Worm (Caenorhabditis elegans): ENCODE measurements around the gene col-72.

DNA sequence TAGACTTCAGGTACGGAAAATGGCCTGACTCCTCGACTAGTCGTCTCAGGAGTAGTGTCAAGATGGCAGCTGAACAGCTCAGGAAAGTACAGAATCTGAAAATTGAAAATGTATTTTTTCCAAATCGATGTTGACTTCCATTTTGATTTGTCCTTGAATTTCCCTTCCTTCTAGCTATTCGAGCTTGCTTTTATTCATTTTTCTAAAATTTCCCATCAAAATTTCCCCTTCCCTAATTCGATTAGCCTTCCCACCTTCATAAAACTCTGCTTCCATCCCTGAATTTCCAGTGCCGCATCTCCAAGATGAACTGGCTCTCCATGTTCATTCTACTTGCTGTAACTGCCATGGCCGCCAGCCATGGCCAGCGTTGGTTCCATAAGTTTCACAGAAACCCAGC, 51.2 kb downstream of the col-72 start, which contains the start of gene Y49F6B.6:
- TF ChIP-seq W03F9.2 (tag; optimal IDR thresholded peaks at IDR 0.05) (no peak), him-1 (tag; optimal IDR thresholded peaks at IDR 0.05) (no peak)
